Worm (Caenorhabditis elegans) whole organism, late embryonic: ENCODE measurements around the gene R13A1.5.

Source experiments
- C08G9.2 ChIP-seq: sonication (generic microtip); optimal IDR thresholded peaks from 2 replicates; lab custom pipeline; 2016; ENCODE audit warnings: mild to moderate bottlenecking, missing genetic modification characterization, moderate library complexity, missing compliant biosample characterization
- ama-1 ChIP-seq: fragments of 150-350 bp; optimal IDR thresholded peaks from 2 replicates; lab custom pipeline; 2014
- ceh-9 ChIP-seq: sonication (generic microtip); optimal IDR thresholded peaks from 2 replicates; lab custom pipeline; 2016; ENCODE audit warnings: mild to moderate bottlenecking, missing genetic modification characterization, inconsistent platforms, missing compliant biosample characterization
- elt-2 ChIP-seq: sonication (generic microtip); optimal IDR thresholded peaks from 2 replicates; lab custom pipeline; 2016; ENCODE audit warnings: missing genetic modification reagents, missing genetic modification characterization, missing compliant biosample characterization
- eyg-1 ChIP-seq: sonication (generic microtip); optimal IDR thresholded peaks from 2 replicates; lab custom pipeline; 2016; ENCODE audit warnings: missing genotype, missing genetic modification characterization, missing compliant biosample characterization
- lim-6 ChIP-seq: sonication (generic microtip); optimal IDR thresholded peaks from 2 replicates; lab custom pipeline; 2016; ENCODE audit warnings: missing genetic modification characterization, missing compliant biosample characterization
- mec-3 ChIP-seq: sonication (generic microtip); optimal IDR thresholded peaks from 2 replicates; lab custom pipeline; 2016; ENCODE audit warnings: borderline replicate concordance, missing genetic modification characterization, missing compliant biosample characterization
- rnt-1 ChIP-seq: sonication (generic microtip); optimal IDR thresholded peaks from 2 replicates; lab custom pipeline; 2016; ENCODE audit warnings: missing genetic modification characterization, missing compliant biosample characterization
- sox-2 ChIP-seq: fragments of 200-800 bp; sonication (Bioruptor generic); IDR thresholded peaks from 2 replicates; pipeline ENCODE4 v1.3.6; 2022; ENCODE audit warnings: missing genetic modification reagents, missing genetic modification characterization, missing compliant biosample characterization
- sox-4 ChIP-seq: sonication (generic microtip); optimal IDR thresholded peaks from 2 replicates; lab custom pipeline; 2017; ENCODE audit warnings: mild to moderate bottlenecking, missing genetic modification characterization, inconsistent platforms, missing compliant biosample characterization
- ttx-3 ChIP-seq: sonication (generic microtip); optimal IDR thresholded peaks from 2 replicates; lab custom pipeline; 2016; ENCODE audit warnings: missing genetic modification reagents, missing genetic modification characterization, missing compliant biosample characterization

- no peak for TF ChIP-seq C08G9.2 (tag; lab: Kevin White, UChicago)
- no peak for TF ChIP-seq ceh-9
- no peak for TF ChIP-seq sox-2 (GFP tag; lab: Robert Waterston, UW)
- TF ChIP-seq ama-1 (lab: Kevin White, UChicago), result no peak
- no peak for TF ChIP-seq ttx-3 (tag; lab: Kevin White, UChicago)
- no peak for TF ChIP-seq rnt-1 (tag; lab: Kevin White, UChicago)
- TF ChIP-seq lim-6, result no peak
- no peak for TF ChIP-seq mec-3 (tag; lab: Kevin White, UChicago)
- TF ChIP-seq eyg-1 (tag; lab: Kevin White, UChicago), result no peak
- TF ChIP-seq sox-4, result no peak
- no peak for TF ChIP-seq elt-2
Measured at ce11 chrIV:7195734-7196133, 4.1 kb upstream of the R13A1.5 start, which contains the start of gene best-16.
